Worm (Caenorhabditis elegans): ENCODE data around the gene Y94H6A.5.

DNA sequence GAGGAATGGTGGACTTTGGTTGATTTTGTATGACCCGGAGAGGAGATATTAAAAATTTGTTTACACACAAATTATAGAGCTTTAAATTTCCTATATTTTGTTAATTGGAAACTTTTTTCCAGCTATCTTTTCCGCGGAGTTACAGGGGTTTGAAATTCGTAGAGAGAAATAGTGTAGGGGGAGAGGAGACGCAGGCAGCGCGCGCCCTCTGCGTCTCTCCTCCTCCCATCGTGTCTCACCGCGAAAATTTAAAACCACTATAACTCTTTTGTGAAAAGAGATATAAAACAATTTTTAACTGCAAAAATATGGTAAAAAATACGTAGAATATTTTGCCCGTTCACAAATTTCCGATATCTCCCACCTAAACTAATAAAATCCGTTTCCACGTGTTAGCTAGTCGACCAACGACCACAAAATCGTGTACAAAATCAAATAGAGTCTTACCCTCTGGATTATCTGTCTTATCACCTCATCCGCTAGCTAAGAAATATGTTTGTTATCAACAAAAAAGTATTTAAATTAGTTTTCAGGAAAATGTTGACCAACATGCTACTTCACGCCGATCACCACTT is 38.8 kb upstream of the Y94H6A.5 start, which contains the start of gene nhr-277:
- TF ChIP-seq egl-27 (tag; optimal IDR thresholded peaks at IDR 0.05) (no peak), unc-62 (GFP tag; optimal IDR thresholded peaks at IDR 0.05 in 1 of 2) (no peak), unc-62 (tag; optimal IDR thresholded peaks at IDR 0.05) (no peak), nhr-28 (tag; optimal IDR thresholded peaks at IDR 0.05) (no peak), snpc-4 (tag; optimal IDR thresholded peaks at IDR 0.05) (no peak), ceh-32 (tag; optimal IDR thresholded peaks at IDR 0.05; ENCODE audit: poor library complexity) (no peak), hmg-1.1 (GFP tag; IDR thresholded peaks at IDR 0.05) (no peak), snpc-1.2 (GFP tag; IDR thresholded peaks at IDR 0.05) (no peak), aha-1 (tag) (no peak), Y105C5A.15 (GFP tag; IDR thresholded peaks at IDR 0.05) (no peak), ztf-11 (tag; optimal IDR thresholded peaks at IDR 0.05) (no peak), cey-2 (tag; optimal IDR thresholded peaks at IDR 0.05; ENCODE audit: borderline replicate concordance, insufficient read depth) (no peak), pqm-1 (tag; optimal IDR thresholded peaks at IDR 0.05) (no peak), gei-8 (GFP tag; optimal IDR thresholded peaks at IDR 0.05) (no peak)

Data from whole organism, L4 larva.